Worm (Caenorhabditis elegans) whole organism, L4 larva: ENCODE results near the gene Y69H2.1.

Experiments used
- R02D3.7 ChIP-seq: fragments of 150-350 bp; sonication (generic microtip); optimal IDR thresholded peaks from 3 replicates; lab custom pipeline; 2014; ENCODE audit warnings: missing biosample characterization, missing genetic modification characterization
- aha-1 ChIP-seq: fragments of 150-350 bp; peaks from one replicate; lab custom pipeline; 2014; ENCODE audit warnings: missing biosample characterization, missing genetic modification characterization
- ama-1 ChIP-seq: fragments of 150-350 bp; optimal IDR thresholded peaks from 2 replicates; lab custom pipeline; 2014; ENCODE audit warnings: inconsistent platforms, mixed read lengths
- ceh-62 ChIP-seq: sonication (generic microtip); optimal IDR thresholded peaks from 2 replicates; lab custom pipeline; 2017; ENCODE audit warnings: missing biosample characterization, missing genetic modification characterization
- cey-2 ChIP-seq: sonication (generic microtip); optimal IDR thresholded peaks from 3 replicates; lab custom pipeline; 2017; ENCODE audit warnings: missing genetic modification characterization, mild to moderate bottlenecking, missing compliant biosample characterization, antibody characterized with exemption, borderline replicate concordance; ENCODE audit not compliant: insufficient read depth
- daf-12 ChIP-seq: fragments of 150-350 bp; optimal IDR thresholded peaks from 2 replicates; lab custom pipeline; 2014; ENCODE audit warnings: missing biosample characterization, missing genetic modification reagents, missing genetic modification characterization
- egl-27 ChIP-seq: sonication (generic microtip); optimal IDR thresholded peaks from 3 replicates; lab custom pipeline; 2017; ENCODE audit warnings: missing biosample characterization, missing genetic modification reagents, missing genetic modification characterization
- lin-13 ChIP-seq: fragments of 150-350 bp; optimal IDR thresholded peaks from 2 replicates; lab custom pipeline; 2014; ENCODE audit warnings: missing biosample characterization, missing genetic modification reagents, missing genetic modification characterization
- nhr-10 ChIP-seq: fragments of 150-350 bp; optimal IDR thresholded peaks from 2 replicates; lab custom pipeline; 2014; ENCODE audit warnings: missing biosample characterization, missing genetic modification characterization
- nhr-11 ChIP-seq: fragments of 150-350 bp; optimal IDR thresholded peaks from 2 replicates; lab custom pipeline; 2014; ENCODE audit warnings: missing biosample characterization, missing genetic modification characterization
- pha-4 ChIP-seq, 2 experiments: fragments of 150-350 bp in 1 of 2; fragments of 200-800 bp in 1 of 2; sonication (Bioruptor generic) in 1 of 2; IDR thresholded peaks in 1 of 2; optimal IDR thresholded peaks in 1 of 2; 2 replicates each; pipeline versions ENCODE4 v1.3.6 to Lab custom; 2014 to 2022; ENCODE audit warnings: missing genetic modification characterization in 2 of 2, missing genetic modification reagents in 2 of 2, missing biosample characterization in 1 of 2, missing compliant biosample characterization in 1 of 2
- zip-11 ChIP-seq: fragments of 200-800 bp; sonication (Bioruptor generic); IDR thresholded peaks from 2 replicates; pipeline ENCODE4 v1.3.6; 2022; ENCODE audit warnings: missing genetic modification characterization, missing compliant biosample characterization

DNA sequence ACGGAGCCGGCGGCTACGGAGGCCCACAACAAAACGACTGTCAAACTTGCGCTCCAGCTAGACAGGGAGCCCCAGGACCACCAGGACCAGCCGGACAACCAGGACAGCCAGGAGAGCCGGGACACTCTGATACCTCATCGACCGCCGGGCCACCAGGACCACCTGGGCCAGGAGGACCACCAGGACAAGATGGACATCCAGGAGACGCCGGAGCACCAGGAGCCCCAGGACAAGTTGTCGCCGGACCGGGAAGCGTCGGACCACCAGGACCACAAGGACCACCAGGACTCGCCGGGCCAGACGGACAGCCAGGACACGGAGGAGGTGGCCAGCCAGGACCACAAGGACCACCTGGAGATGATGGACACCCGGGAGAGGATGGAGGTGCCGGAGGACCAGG lies 16.7 kb upstream of the Y69H2.1 start:
- no peak; the same call in 1 of the 2 replicates for TF ChIP-seq pha-4 (GFP tag; IDR thresholded peaks at IDR 0.05; lab: Robert Waterston, UW)
- TF ChIP-seq pha-4 (tag; optimal IDR thresholded peaks at IDR 0.05; lab: Kevin White, UChicago): no peak
- no peak for TF ChIP-seq lin-13 (GFP tag; lab: Kevin White, UChicago)
- TF ChIP-seq cey-2 (tag; lab: Kevin White, UChicago): no peak
- TF ChIP-seq daf-12 (tag; lab: Kevin White, UChicago): no peak
- no peak for TF ChIP-seq R02D3.7 (tag; lab: Kevin White, UChicago)
- no peak for TF ChIP-seq zip-11 (GFP tag; lab: Robert Waterston, UW)
- TF ChIP-seq ama-1 (lab: Kevin White, UChicago): no peak
- TF ChIP-seq nhr-10: no peak
- no peak for TF ChIP-seq nhr-11 (tag; lab: Kevin White, UChicago)
- TF ChIP-seq aha-1 (tag; lab: Kevin White, UChicago): no peak
- TF ChIP-seq ceh-62 (tag; lab: Kevin White, UChicago): no peak
- TF ChIP-seq egl-27 (tag; lab: Kevin White, UChicago): no peak
